Worm (Caenorhabditis elegans): ENCODE measurements around the gene mrps-12.

mrps-12 gene

DNA sequence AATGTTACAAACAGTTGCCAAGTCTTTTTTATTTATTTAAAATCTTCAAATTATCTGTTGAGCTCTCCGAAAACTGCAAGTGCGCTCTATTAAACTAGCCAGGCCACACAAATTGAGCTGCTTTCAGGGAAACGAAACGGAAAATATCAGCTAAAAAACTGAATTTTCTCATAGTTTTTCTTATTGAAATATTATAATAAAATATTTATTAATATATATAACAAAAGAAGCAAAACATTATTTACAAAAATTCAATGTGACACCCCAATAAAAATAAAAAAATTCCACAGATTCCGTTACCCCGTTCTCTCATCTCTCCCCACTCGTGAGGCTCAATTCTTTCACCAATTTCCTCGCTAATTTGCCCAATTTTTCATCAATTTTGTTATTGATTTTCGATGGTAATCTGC is 5.3 kb upstream of the mrps-12 start (continued):
- TF ChIP-seq dsc-1 (tag; optimal IDR thresholded peaks at IDR 0.05) (no peak), irx-1 (tag; optimal IDR thresholded peaks at IDR 0.05) (no peak)

DNA sequence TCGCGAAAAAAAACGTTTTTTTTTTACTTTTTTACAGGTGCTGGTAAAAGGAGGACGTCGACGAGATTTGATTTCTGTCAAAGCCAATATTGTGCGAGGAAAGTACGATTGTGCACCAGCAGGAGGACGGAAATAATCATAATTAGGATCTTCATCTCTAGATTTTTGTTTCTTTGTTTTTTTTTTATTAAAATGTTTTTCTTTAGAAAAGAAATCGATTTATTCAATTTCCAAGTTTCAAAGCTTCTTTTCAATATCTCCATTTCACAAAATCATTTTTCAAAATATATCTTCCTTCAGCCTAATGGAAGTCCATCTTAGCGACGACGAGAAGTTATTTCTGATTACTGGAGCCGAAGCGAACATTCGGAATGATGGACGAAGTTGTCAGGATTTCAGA is 685 bp downstream of the mrps-12 start, which contains the start of gene exos-7:
TSS of gene exos-7 (plus strand) at position 301 of the 400 bp plus-strand sequence.
- TF ChIP-seq nhr-85 (tag) (peak; percentile 51), dsc-1 (tag; optimal IDR thresholded peaks at IDR 0.05) (no peak), C34B4.2 (tag; optimal IDR thresholded peaks at IDR 0.05) (no peak), snu-23 (GFP tag; optimal IDR thresholded peaks at IDR 0.05) (no peak), ets-5 (GFP tag; IDR thresholded peaks at IDR 0.05) (no peak), ceh-88 (GFP tag; IDR thresholded peaks at IDR 0.05) (no peak)

DNA sequence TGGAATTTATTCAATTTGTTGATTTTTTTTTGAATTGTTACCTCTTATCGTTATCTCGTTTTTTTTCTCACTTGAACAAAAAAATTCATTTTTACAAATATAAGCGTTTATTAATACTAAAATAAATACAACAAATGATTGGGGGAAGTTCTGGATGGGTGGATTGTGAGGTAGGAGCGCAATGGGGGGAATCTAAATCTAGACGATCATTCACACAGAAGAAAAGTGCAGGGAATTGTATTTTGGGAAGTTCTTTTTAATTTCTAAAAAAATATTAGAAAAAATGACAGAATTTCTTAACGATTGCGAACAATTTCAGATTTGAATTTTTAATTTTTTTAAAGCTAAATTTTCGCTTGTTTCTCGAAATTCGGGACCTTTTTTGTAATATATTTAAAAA is 3.6 kb downstream of the mrps-12 start:
- TF ChIP-seq grh-1 (GFP tag; IDR thresholded peaks at IDR 0.05), result no peak
- no peak for TF ChIP-seq blmp-1 (tag; optimal IDR thresholded peaks at IDR 0.05)
- no peak for TF ChIP-seq swsn-7 (tag; optimal IDR thresholded peaks at IDR 0.05)

DNA sequence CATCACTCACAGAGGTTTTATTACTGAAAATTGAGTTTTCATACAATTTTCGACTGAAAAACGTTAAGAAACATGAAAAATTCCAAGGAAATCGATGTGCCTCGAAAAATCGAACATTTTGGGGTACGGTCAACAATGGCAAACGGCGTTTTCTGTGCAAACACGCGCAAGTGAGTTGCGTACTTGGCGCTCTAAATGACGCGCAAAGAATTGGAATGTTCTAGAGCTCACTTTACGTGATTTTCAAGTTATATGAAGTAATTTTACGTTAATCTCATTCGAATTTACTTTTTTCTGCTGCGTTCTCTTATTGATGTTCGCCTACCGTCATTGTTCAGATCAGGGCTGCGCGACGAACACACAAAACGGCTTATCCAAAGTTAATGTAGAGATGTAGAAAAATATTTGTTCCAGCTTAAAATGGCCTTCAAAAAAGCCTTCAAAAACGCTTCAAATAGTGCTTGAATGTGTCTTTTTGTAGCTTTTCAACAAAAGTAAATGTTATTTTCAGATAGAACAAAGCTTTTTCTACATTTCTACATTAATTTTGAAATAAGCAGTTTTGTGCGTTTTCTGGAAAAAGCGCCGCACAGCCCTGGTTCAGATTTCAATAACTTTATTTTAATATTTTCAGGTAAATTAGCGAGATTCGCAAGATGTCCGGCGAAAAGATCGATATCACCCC is 7.8 kb downstream of the mrps-12 start, which contains the start of the genes F31D4.2 and fkb-6:
TSS of gene F31D4.2 (minus strand) at position 23 of the 685 bp plus-strand sequence.
TSS of gene fkb-6 (plus strand) at position 635 of the 685 bp plus-strand sequence.
- TF ChIP-seq ceh-82 (tag; optimal IDR thresholded peaks at IDR 0.05) (peak; percentile 71 to 84 (median 77)), hlh-17 (GFP tag; optimal IDR thresholded peaks at IDR 0.05; ENCODE audit: borderline replicate concordance) (no peak), mab-9 (GFP tag; IDR thresholded peaks at IDR 0.05) (peak; percentile 57; the same call in 1 of the 2 replicates), pag-3 (tag; optimal IDR thresholded peaks at IDR 0.05; ENCODE audit: borderline replicate concordance, insufficient read depth) (no peak), ztf-4 (tag; optimal IDR thresholded peaks at IDR 0.05) (peak; percentile 51), tlp-1 (tag; optimal IDR thresholded peaks at IDR 0.05) (no peak), ces-1 (GFP tag; optimal IDR thresholded peaks at IDR 0.05) (no peak), nhr-237 (tag; optimal IDR thresholded peaks at IDR 0.05) (peak; percentile 2), fkh-10 (GFP tag; optimal IDR thresholded peaks at IDR 0.05) (peak; percentile 49), unc-86 (tag; optimal IDR thresholded peaks at IDR 0.05) (peak; percentile 78), isw-1 (GFP tag; IDR thresholded peaks at IDR 0.05) (peak; percentile 73), unc-30 (tag; optimal IDR thresholded peaks at IDR 0.05) (no peak), nhr-28 (tag; optimal IDR thresholded peaks at IDR 0.05) (no peak), mef-2 (tag; optimal IDR thresholded peaks at IDR 0.05) (no peak), ztf-11 (tag; optimal IDR thresholded peaks at IDR 0.05) (peak in 1 of 2 experiments; percentile 35), mdl-1 (tag; optimal IDR thresholded peaks at IDR 0.05) (peak in 1 of 2 experiments; percentile 66), irx-1 (tag; optimal IDR thresholded peaks at IDR 0.05) (peak; percentile 75), lir-3 (tag; optimal IDR thresholded peaks at IDR 0.05; ENCODE audit: poor library complexity) (no peak), lin-15B (tag; optimal IDR thresholded peaks at IDR 0.05) (peak; percentile 25), elt-2 (tag; optimal IDR thresholded peaks at IDR 0.05) (peak; percentile 8), ets-5 (GFP tag; IDR thresholded peaks at IDR 0.05) (no peak), ceh-63 (GFP tag; optimal IDR thresholded peaks at IDR 0.05) (no peak), lin-14 (GFP tag; optimal IDR thresholded peaks at IDR 0.05) (no peak), C34B4.2 (tag; optimal IDR thresholded peaks at IDR 0.05) (no peak), nhr-85 (tag) (peak; percentile 85), elt-3 (tag; optimal IDR thresholded peaks at IDR 0.05) (peak in 2 of 6 experiments; percentile 34 to 35), ceh-88 (GFP tag; IDR thresholded peaks at IDR 0.05) (no peak), snu-23 (GFP tag; optimal IDR thresholded peaks at IDR 0.05) (peak; percentile 94), vab-15 (tag; optimal IDR thresholded peaks at IDR 0.05) (peak; percentile 25), skn-1 (tag; optimal IDR thresholded peaks at IDR 0.05) (no peak), alr-1 (tag; optimal IDR thresholded peaks at IDR 0.05; ENCODE audit: borderline replicate concordance) (no peak), unc-62 (GFP tag; optimal IDR thresholded peaks at IDR 0.05) (no peak), nhr-12 (tag; optimal IDR thresholded peaks at IDR 0.05) (no peak), pax-3 (tag; optimal IDR thresholded peaks at IDR 0.05) (peak; percentile 66), dsc-1 (tag; optimal IDR thresholded peaks at IDR 0.05) (peak; percentile 77), nhr-84 (tag; optimal IDR thresholded peaks at IDR 0.05) (no peak), unc-130 (tag; optimal IDR thresholded peaks at IDR 0.05) (peak; percentile 91), efl-3 (GFP tag; optimal IDR thresholded peaks at IDR 0.05) (no peak), Y116A8C.19 (tag; optimal IDR thresholded peaks at IDR 0.05; ENCODE audit: borderline replicate concordance) (no peak), fos-1 (tag; optimal IDR thresholded peaks at IDR 0.05) (peak; percentile 20), lin-35 (GFP tag; optimal IDR thresholded peaks at IDR 0.05) (peak; percentile 74 to 85)
